Worm (Caenorhabditis elegans): ENCODE measurements around the gene sel-8.
A peak's percentile ranks its signal among the peaks of the same experiment; 100 is the strongest.

sel-8 gene

DNA sequence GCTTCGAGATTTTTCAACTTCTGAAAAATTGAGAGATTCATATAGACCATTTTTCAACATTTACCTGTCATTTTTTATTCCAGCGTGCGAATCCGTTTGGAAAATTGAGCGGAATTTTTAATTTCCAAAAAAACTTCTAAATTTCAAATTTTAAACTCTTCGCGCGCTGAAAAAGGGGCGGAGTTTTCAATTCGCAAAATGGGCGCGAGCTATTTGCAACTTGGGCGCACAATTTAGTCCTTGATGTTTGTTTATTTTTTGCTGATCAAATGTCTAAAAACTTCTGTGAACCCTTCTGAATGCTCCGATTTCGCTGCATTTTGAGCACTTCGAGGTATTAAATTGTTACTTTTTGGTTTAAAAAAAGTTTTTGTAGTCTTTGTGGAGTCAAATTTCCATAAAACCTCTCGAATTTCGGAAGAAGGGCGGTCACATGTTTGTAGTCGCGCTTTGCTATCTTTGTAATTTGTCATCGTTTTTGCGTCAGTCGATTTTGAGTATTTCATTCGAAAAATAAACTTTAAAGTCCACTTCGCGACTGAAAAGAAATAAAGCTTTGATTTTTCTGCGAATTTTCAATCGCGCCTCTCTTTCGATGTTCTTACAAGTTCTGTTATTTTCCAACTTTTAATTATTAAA lies 23.9 kb upstream of the sel-8 start, which contains the start of the genes madf-8 and gsr-1 (continued):
- TF ChIP-seq ztf-22 (GFP tag; optimal IDR thresholded peaks at IDR 0.05) (no peak), F49E8.2 (tag; optimal IDR thresholded peaks at IDR 0.05; ENCODE audit: insufficient read depth) (no peak), F55B11.4 (tag; optimal IDR thresholded peaks at IDR 0.05; ENCODE audit: borderline replicate concordance, insufficient read depth) (no peak), Y95B8A.8 (GFP tag; IDR thresholded peaks at IDR 0.05) (no peak), Y67H2A.10 (GFP tag; conservative IDR thresholded peaks at IDR 0.05) (no peak), F33H1.4 (GFP tag; IDR thresholded peaks at IDR 0.05) (0 out of 2 replicates have a peak, but pooled peaks have one; percentile 12), B0035.1 (tag; optimal IDR thresholded peaks at IDR 0.05) (no peak), hmg-1.2 (GFP tag; IDR thresholded peaks at IDR 0.05) (no peak; the same call in 1 of the 2 replicates), B0019.2 (GFP tag; conservative IDR thresholded peaks at IDR 0.05) (no peak), T26A5.8 (tag; optimal IDR thresholded peaks at IDR 0.05) (no peak), T07F8.4 (tag; optimal IDR thresholded peaks at IDR 0.05) (no peak), ZK185.1 (tag; optimal IDR thresholded peaks at IDR 0.05; ENCODE audit: poor library complexity, severe bottlenecking) (peak; percentile 17), ama-1 (optimal IDR thresholded peaks at IDR 0.05) (no peak), ama-1 (GFP tag; optimal IDR thresholded peaks at IDR 0.05) (no peak), let-526 (GFP tag; IDR thresholded peaks at IDR 0.05) (no peak), F39B2.1 (GFP tag; IDR thresholded peaks at IDR 0.05) (no peak), dpff-1 (tag; optimal IDR thresholded peaks at IDR 0.05) (no peak), rpc-1 (optimal IDR thresholded peaks at IDR 0.05) (no peak), rpc-1 (tag; optimal IDR thresholded peaks at IDR 0.05) (no peak), ceh-58 (GFP tag; IDR thresholded peaks at IDR 0.05) (no peak), die-1 (tag; optimal IDR thresholded peaks at IDR 0.05) (no peak), athp-1 (tag; optimal IDR thresholded peaks at IDR 0.05) (no peak), lir-1 (GFP tag; conservative IDR thresholded peaks at IDR 0.05) (no peak), C17E4.6 (GFP tag; IDR thresholded peaks at IDR 0.05) (no peak), Y53G8AR.9 (GFP tag; conservative IDR thresholded peaks at IDR 0.05) (no peak), chd-7 (tag; optimal IDR thresholded peaks at IDR 0.05) (no peak), madf-6 (GFP tag; IDR thresholded peaks at IDR 0.05) (peak; percentile 70), lsl-1 (GFP tag; optimal IDR thresholded peaks at IDR 0.05) (peak; percentile 34), tbx-9 (tag; optimal IDR thresholded peaks at IDR 0.05; ENCODE audit: borderline replicate concordance) (no peak), F10E7.11 (tag; optimal IDR thresholded peaks at IDR 0.05) (no peak), sea-2 (GFP tag; IDR thresholded peaks at IDR 0.05) (no peak), egl-44 (GFP tag; IDR thresholded peaks at IDR 0.05) (no peak), nhr-90 (tag; optimal IDR thresholded peaks at IDR 0.05) (no peak), lag-1 (GFP tag; IDR thresholded peaks at IDR 0.05) (no peak), egl-18 (GFP tag; IDR thresholded peaks at IDR 0.05) (no peak), ceh-27 (GFP tag; optimal IDR thresholded peaks at IDR 0.05) (no peak)

DNA sequence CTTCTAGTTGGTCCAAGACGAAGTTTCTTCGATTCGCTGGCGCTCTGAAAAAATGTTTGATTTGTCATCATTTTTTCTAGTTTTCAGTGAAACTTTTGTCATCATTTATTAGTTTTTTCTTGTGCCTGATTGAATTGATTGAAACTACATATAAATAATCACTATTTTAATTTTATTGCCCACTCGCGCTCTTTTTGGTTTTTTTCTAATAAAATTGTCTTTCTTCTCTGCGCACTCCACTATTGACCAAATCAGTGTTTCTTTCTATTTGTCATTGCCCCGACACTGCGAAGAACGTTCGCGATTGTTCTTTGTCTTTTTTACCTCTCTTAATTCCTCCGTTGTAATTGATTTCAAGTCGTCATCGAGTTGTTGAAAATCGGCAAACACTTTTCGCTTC lies 23.3 kb upstream of the sel-8 start:
- TF ChIP-seq mes-4 (tag; optimal IDR thresholded peaks at IDR 0.05) (no peak), hsf-1 (GFP tag; IDR thresholded peaks at IDR 0.05) (peak; percentile 49; the same call in 1 of the 2 replicates), ztf-26 (tag; optimal IDR thresholded peaks at IDR 0.05) (peak; percentile 11), nhr-80 (tag; optimal IDR thresholded peaks at IDR 0.05) (peak; percentile 26)

All from whole organism, young adult.